Worm (Caenorhabditis elegans) whole organism, late embryonic: Measurements from ENCODE around the gene fbxa-100.
A peak's percentile ranks its signal among the peaks of the same experiment; 100 is the strongest.

Source experiments
- ahr-1 ChIP-seq: sonication (generic microtip); optimal IDR thresholded peaks from 2 replicates; lab custom pipeline; 2016; ENCODE audit warnings: missing genetic modification characterization, missing compliant biosample characterization
- ceh-18 ChIP-seq: sonication (generic microtip); optimal IDR thresholded peaks from 2 replicates; lab custom pipeline; 2016; ENCODE audit warnings: missing genetic modification characterization, missing compliant biosample characterization
- ceh-2 ChIP-seq: sonication (generic microtip); optimal IDR thresholded peaks from 2 replicates; lab custom pipeline; 2016; ENCODE audit warnings: missing genotype, missing genetic modification characterization, missing compliant biosample characterization
- ceh-24 ChIP-seq: sonication (generic microtip); optimal IDR thresholded peaks from 2 replicates; lab custom pipeline; 2016; ENCODE audit warnings: mild to moderate bottlenecking, missing genetic modification characterization, missing compliant biosample characterization
- ceh-45 ChIP-seq: fragments of 200-800 bp; sonication (Bioruptor generic); IDR thresholded peaks from 2 replicates; pipeline ENCODE4 v1.3.6; 2022; ENCODE audit warnings: missing genetic modification reagents, missing genetic modification characterization, missing compliant biosample characterization
- ceh-48 ChIP-seq: sonication (generic microtip); optimal IDR thresholded peaks from 2 replicates; lab custom pipeline; 2016; ENCODE audit warnings: missing genetic modification characterization, inconsistent platforms, missing compliant biosample characterization
- ceh-6 ChIP-seq: fragments of 200-800 bp; sonication (Bioruptor generic); optimal IDR thresholded peaks from 2 replicates; lab custom pipeline; 2018; ENCODE audit warnings: mild to moderate bottlenecking, missing genetic modification characterization, missing compliant biosample characterization
- ceh-9 ChIP-seq: sonication (generic microtip); optimal IDR thresholded peaks from 2 replicates; lab custom pipeline; 2016; ENCODE audit warnings: mild to moderate bottlenecking, missing genetic modification characterization, inconsistent platforms, missing compliant biosample characterization
- elt-2 ChIP-seq: sonication (generic microtip); optimal IDR thresholded peaks from 2 replicates; lab custom pipeline; 2016; ENCODE audit warnings: missing genetic modification reagents, missing genetic modification characterization, missing compliant biosample characterization
- eyg-1 ChIP-seq: sonication (generic microtip); optimal IDR thresholded peaks from 2 replicates; lab custom pipeline; 2016; ENCODE audit warnings: missing genotype, missing genetic modification characterization, missing compliant biosample characterization
- fax-1 ChIP-seq: sonication (generic microtip); optimal IDR thresholded peaks from 2 replicates; lab custom pipeline; 2016; ENCODE audit warnings: missing genotype, missing genetic modification characterization, missing compliant biosample characterization
- fkh-10 ChIP-seq: fragments of 150-350 bp; optimal IDR thresholded peaks from 2 replicates; lab custom pipeline; 2014; ENCODE audit warnings: missing biosample characterization, missing genetic modification reagents, missing genetic modification characterization
- gmeb-2 ChIP-seq: sonication (generic microtip); optimal IDR thresholded peaks from 2 replicates; lab custom pipeline; 2016; ENCODE audit warnings: missing genetic modification characterization, inconsistent platforms, missing compliant biosample characterization
- hlh-13 ChIP-seq: fragments of 200-800 bp; sonication (Bioruptor generic); optimal IDR thresholded peaks from 2 replicates; lab custom pipeline; 2018; ENCODE audit warnings: mild to moderate bottlenecking, missing genetic modification characterization, missing compliant biosample characterization
- hlh-6 ChIP-seq: sonication (generic microtip); optimal IDR thresholded peaks from 2 replicates; lab custom pipeline; 2016; ENCODE audit warnings: missing genotype, missing genetic modification characterization, missing compliant biosample characterization
- hlh-8 ChIP-seq: sonication (generic microtip); optimal IDR thresholded peaks from 2 replicates; lab custom pipeline; 2016; ENCODE audit warnings: missing genotype, missing genetic modification characterization, missing compliant biosample characterization
- lim-6 ChIP-seq: sonication (generic microtip); optimal IDR thresholded peaks from 2 replicates; lab custom pipeline; 2016; ENCODE audit warnings: missing genetic modification characterization, missing compliant biosample characterization
- lin-11 ChIP-seq: fragments of 200-800 bp; sonication (Bioruptor generic); optimal IDR thresholded peaks from 2 replicates; lab custom pipeline; 2018; ENCODE audit warnings: mild to moderate bottlenecking, missing genetic modification characterization, missing compliant biosample characterization
- madf-2 ChIP-seq: sonication (generic microtip); optimal IDR thresholded peaks from 2 replicates; lab custom pipeline; 2017; ENCODE audit warnings: missing genetic modification characterization, missing compliant biosample characterization
- mec-3 ChIP-seq: sonication (generic microtip); optimal IDR thresholded peaks from 2 replicates; lab custom pipeline; 2016; ENCODE audit warnings: borderline replicate concordance, missing genetic modification characterization, missing compliant biosample characterization
- nhr-232 ChIP-seq: sonication (generic microtip); optimal IDR thresholded peaks from 2 replicates; lab custom pipeline; 2016; ENCODE audit warnings: missing genetic modification characterization, missing compliant biosample characterization
- odd-2 ChIP-seq: sonication (generic microtip); optimal IDR thresholded peaks from 2 replicates; lab custom pipeline; 2017; ENCODE audit warnings: antibody characterized with exemption, mild to moderate bottlenecking, missing genetic modification characterization, missing compliant biosample characterization
- pat-9 ChIP-seq: fragments of 200-800 bp; sonication (Bioruptor generic); optimal IDR thresholded peaks from 2 replicates; lab custom pipeline; 2018; ENCODE audit warnings: mild to moderate bottlenecking, missing genetic modification characterization, moderate library complexity, missing compliant biosample characterization
- pha-2 ChIP-seq: sonication (generic microtip); optimal IDR thresholded peaks from 2 replicates; lab custom pipeline; 2017; ENCODE audit warnings: mild to moderate bottlenecking, missing genetic modification characterization, missing compliant biosample characterization
- pha-4 ChIP-seq: fragments of 150-350 bp; optimal IDR thresholded peaks from 2 replicates; lab custom pipeline; 2018; ENCODE audit warnings: missing biosample characterization, missing genetic modification reagents, missing genetic modification characterization
- pros-1 ChIP-seq: fragments of 150-350 bp; optimal IDR thresholded peaks from 2 replicates; lab custom pipeline; 2014; ENCODE audit warnings: missing biosample characterization, missing genetic modification reagents, missing genetic modification characterization
- ref-2 ChIP-seq: sonication (generic microtip); optimal IDR thresholded peaks from 2 replicates; lab custom pipeline; 2016; ENCODE audit warnings: missing genetic modification characterization, missing compliant biosample characterization
- sox-2 ChIP-seq: fragments of 200-800 bp; sonication (Bioruptor generic); IDR thresholded peaks from 2 replicates; pipeline ENCODE4 v1.3.6; 2022; ENCODE audit warnings: missing genetic modification reagents, missing genetic modification characterization, missing compliant biosample characterization
- sox-4 ChIP-seq: sonication (generic microtip); optimal IDR thresholded peaks from 2 replicates; lab custom pipeline; 2017; ENCODE audit warnings: mild to moderate bottlenecking, missing genetic modification characterization, inconsistent platforms, missing compliant biosample characterization
- syd-9 ChIP-seq: sonication (generic microtip); optimal IDR thresholded peaks from 2 replicates; lab custom pipeline; 2016; ENCODE audit warnings: mild to moderate bottlenecking, missing genetic modification characterization, moderate library complexity, missing compliant biosample characterization
- ttx-3 ChIP-seq: sonication (generic microtip); optimal IDR thresholded peaks from 2 replicates; lab custom pipeline; 2016; ENCODE audit warnings: missing genetic modification reagents, missing genetic modification characterization, missing compliant biosample characterization
- unc-3 ChIP-seq, 2 experiments: fragments of 200-800 bp in 1 of 2; sonication (Bioruptor generic) in 1 of 2; sonication (generic microtip) in 1 of 2; conservative IDR thresholded peaks in 1 of 2; optimal IDR thresholded peaks in 1 of 2; 2 replicates each; pipeline versions ENCODE4 v1.3.6 to Lab custom; 2016 to 2022; ENCODE audit warnings: missing compliant biosample characterization in 2 of 2, missing genetic modification characterization in 2 of 2, missing genetic modification reagents in 1 of 2
- unc-42 ChIP-seq: sonication (generic microtip); optimal IDR thresholded peaks from 2 replicates; lab custom pipeline; 2016; ENCODE audit warnings: missing genotype, missing genetic modification characterization, missing compliant biosample characterization
- unc-86 ChIP-seq: sonication (generic microtip); optimal IDR thresholded peaks from 2 replicates; lab custom pipeline; 2016; ENCODE audit warnings: missing genetic modification characterization, missing compliant biosample characterization

fbxa-100 gene

DNA sequence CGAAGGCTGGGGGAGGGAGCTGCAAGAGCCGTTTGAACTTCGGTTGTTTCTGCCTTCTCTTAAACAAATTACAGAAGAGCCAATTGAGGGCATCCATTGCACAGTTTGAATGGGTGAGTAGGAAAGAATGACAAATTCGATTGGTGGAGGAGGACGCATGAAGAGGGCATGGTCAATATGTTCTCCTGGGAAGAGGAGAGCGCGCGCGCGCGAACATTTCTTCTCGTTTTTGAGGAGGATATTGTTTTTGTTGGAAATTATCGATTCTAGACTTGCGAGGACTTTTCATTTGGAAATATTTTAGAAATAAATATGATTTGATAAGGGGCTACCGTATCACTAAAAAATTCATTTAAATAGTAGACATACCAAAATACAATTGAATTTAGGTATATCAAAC is 30.3 kb downstream of the fbxa-100 start, which contains the start of gene T10C6.7:
T10C6.7 (minus strand) TSS at position 143 of the 400 bp plus-strand sequence.
- TF ChIP-seq unc-86 (tag; lab: Kevin White, UChicago) (no peak), madf-2 (tag; lab: Kevin White, UChicago) (no peak), ceh-24 (tag; lab: Kevin White, UChicago) (no peak), ceh-6 (GFP tag; lab: Kevin White, UChicago) (no peak), fkh-10 (no peak), lin-11 (tag; lab: Kevin White, UChicago) (no peak), eyg-1 (no peak), unc-3 (GFP tag; conservative IDR thresholded peaks at IDR 0.05; lab: Robert Waterston, UW) (no peak), unc-3 (tag; optimal IDR thresholded peaks at IDR 0.05; lab: Kevin White, UChicago) (no peak), pha-2 (tag; lab: Kevin White, UChicago) (no peak), sox-4 (no peak), hlh-8 (tag; lab: Kevin White, UChicago) (no peak), unc-42 (tag; lab: Kevin White, UChicago) (no peak)
- TF ChIP-seq, all 69 proteins: peak for 0

ce11 chrV:16029237-16029636 is 32.7 kb downstream of the fbxa-100 start:
- TF ChIP-seq odd-2, result no peak
- TF ChIP-seq ceh-9 (tag; lab: Kevin White, UChicago), result no peak
- no peak for TF ChIP-seq syd-9 (tag; lab: Kevin White, UChicago)
- no peak for TF ChIP-seq nhr-232 (tag; lab: Kevin White, UChicago)
- no peak for TF ChIP-seq ahr-1 (tag; lab: Kevin White, UChicago)
- TF ChIP-seq mec-3, result no peak
- TF ChIP-seq ceh-48 (tag; lab: Kevin White, UChicago), result no peak
- no peak for TF ChIP-seq lim-6
- no peak for TF ChIP-seq sox-2 (GFP tag; lab: Robert Waterston, UW)

DNA sequence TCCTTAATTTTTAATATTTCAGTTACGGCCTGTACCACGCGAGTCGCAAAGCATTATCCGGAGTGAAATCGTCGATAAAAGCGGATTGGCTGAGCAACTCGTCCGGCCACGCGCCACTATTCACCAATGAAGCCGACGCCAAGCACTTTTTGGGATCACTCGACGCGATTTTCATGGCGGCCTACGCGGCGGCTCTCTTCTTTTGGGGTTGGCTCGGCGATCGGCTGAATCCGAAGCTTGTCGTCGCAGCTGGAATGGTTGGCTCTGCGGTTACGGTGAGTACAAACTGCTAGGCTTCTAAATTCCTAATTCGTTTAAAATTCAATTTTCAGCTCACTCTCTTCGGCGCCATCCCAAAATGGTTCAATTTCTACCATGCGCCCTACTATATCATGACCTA is 37.0 kb downstream of the fbxa-100 start:
- TF ChIP-seq ref-2 (tag; lab: Kevin White, UChicago), result no peak

DNA sequence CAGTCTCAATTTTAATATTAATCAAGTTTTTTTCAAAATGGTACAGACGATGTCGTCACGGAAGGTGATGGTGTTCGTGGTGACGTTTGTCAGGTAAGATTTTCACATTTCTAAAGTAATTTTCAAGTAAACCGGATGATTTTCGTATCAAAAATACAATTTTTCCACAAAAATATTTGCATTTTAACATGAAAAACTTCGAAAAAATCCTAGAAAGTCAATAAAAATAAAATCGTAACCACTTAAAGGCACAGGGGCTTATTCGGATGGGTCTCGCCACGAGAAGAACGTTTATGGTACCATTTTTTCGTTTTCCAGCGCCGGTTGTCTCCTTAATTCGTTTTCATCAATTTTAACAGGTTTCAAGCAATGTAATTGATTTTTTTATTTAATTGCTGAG is 37.6 kb downstream of the fbxa-100 start, which contains the start of gene T10C6.6:
T10C6.6 (plus strand) TSS at position 27 of the 400 bp plus-strand sequence.
- TF ChIP-seq gmeb-2 (tag; lab: Kevin White, UChicago), result no peak
- TF ChIP-seq elt-2 (tag; lab: Kevin White, UChicago), result peak; percentile 44

ce11 chrV:16023559-16023958 is 38.3 kb downstream of the fbxa-100 start:
- TF ChIP-seq ttx-3, result no peak
- TF ChIP-seq madf-2 (tag; lab: Kevin White, UChicago), result no peak
- TF ChIP-seq pha-4, result no peak
- TF ChIP-seq pat-9 (tag; lab: Kevin White, UChicago), result no peak
- no peak for TF ChIP-seq hlh-8 (tag; lab: Kevin White, UChicago)
- no peak for TF ChIP-seq syd-9 (tag; lab: Kevin White, UChicago)
- TF ChIP-seq ceh-2, result no peak
- TF ChIP-seq ceh-45 (GFP tag; lab: Robert Waterston, UW), result no peak
- TF ChIP-seq sox-4, result no peak
- no peak for TF ChIP-seq hlh-13
- no peak for TF ChIP-seq fax-1
- no peak for TF ChIP-seq hlh-6 (tag; lab: Kevin White, UChicago)
- TF ChIP-seq ceh-18, result no peak
- TF ChIP-seq pros-1, result no peak
- no peak for TF ChIP-seq ceh-9 (tag; lab: Kevin White, UChicago)
